Worm (Caenorhabditis elegans): ENCODE data around the gene che-11.

ce11 chrV:12111452-12111851, 39.1 kb downstream of the che-11 start, which contains the start of gene lhpp-1:
- TF ChIP-seq lsy-2 (tag; optimal IDR thresholded peaks at IDR 0.05) = no peak
- no peak for TF ChIP-seq egl-27 (tag; optimal IDR thresholded peaks at IDR 0.05)
